Worm (Caenorhabditis elegans) whole organism, L1 larva: Measurements from ENCODE around the gene F26A1.7.

Experiments used
- C16A3.4 ChIP-seq: fragments of 150-350 bp; optimal IDR thresholded peaks from 2 replicates; lab custom pipeline; 2014; ENCODE audit warnings: missing biosample characterization, missing genetic modification characterization
- alr-1 ChIP-seq: fragments of 200-800 bp; sonication (Bioruptor generic); optimal IDR thresholded peaks from 2 replicates; lab custom pipeline; 2018; ENCODE audit warnings: borderline replicate concordance, mild to moderate bottlenecking, missing genetic modification characterization, missing compliant biosample characterization
- ama-1 ChIP-seq: fragments of 150-350 bp; optimal IDR thresholded peaks from 2 replicates; lab custom pipeline; 2014
- ceh-63 ChIP-seq: fragments of 200-800 bp; sonication (Bioruptor generic); optimal IDR thresholded peaks from 2 replicates; lab custom pipeline; 2018; ENCODE audit warnings: mild to moderate bottlenecking, missing genetic modification characterization, missing compliant biosample characterization
- ceh-8 ChIP-seq: fragments of 200-800 bp; sonication (Bioruptor generic); optimal IDR thresholded peaks from 2 replicates; lab custom pipeline; 2018; ENCODE audit warnings: mild to moderate bottlenecking, missing genetic modification characterization, moderate library complexity, missing compliant biosample characterization
- ceh-82 ChIP-seq, 3 experiments: fragments of 150-350 bp in 1 of 3; sonication (generic microtip) in 2 of 3; optimal IDR thresholded peaks; 2 replicates each; lab custom pipeline; 2014 to 2017; ENCODE audit warnings: missing biosample characterization in 3 of 3, missing genetic modification characterization in 3 of 3
- ceh-88 ChIP-seq: fragments of 200-800 bp; sonication (Bioruptor generic); IDR thresholded peaks from 2 replicates; pipeline ENCODE4 v1.3.6; 2022; ENCODE audit warnings: missing genetic modification characterization, missing compliant biosample characterization
- dsc-1 ChIP-seq: sonication (generic microtip); optimal IDR thresholded peaks from 2 replicates; lab custom pipeline; 2016; ENCODE audit warnings: mild to moderate bottlenecking, missing genetic modification characterization, missing compliant biosample characterization
- efl-1 ChIP-seq, 4 experiments: fragments of 150-350 bp; optimal IDR thresholded peaks in 3 of 4; peaks in 1 of 4; 1 replicate in 1 of 4; 2 replicates in 3 of 4; lab custom pipeline; 2014; ENCODE audit warnings: missing biosample characterization in 2 of 4, missing genetic modification characterization in 2 of 4, missing genetic modification reagents in 2 of 4
- elt-2 ChIP-seq: sonication (generic microtip); optimal IDR thresholded peaks from 2 replicates; lab custom pipeline; 2016; ENCODE audit warnings: missing genetic modification characterization, mild to moderate bottlenecking, inconsistent platforms, missing compliant biosample characterization, missing genetic modification reagents
- fkh-4 ChIP-seq: sonication (generic microtip); optimal IDR thresholded peaks from 2 replicates; lab custom pipeline; 2016; ENCODE audit warnings: missing compliant biosample characterization, missing genetic modification characterization, borderline replicate concordance
- fkh-8 ChIP-seq: sonication (generic microtip); optimal IDR thresholded peaks from 2 replicates; lab custom pipeline; 2016; ENCODE audit warnings: mild to moderate bottlenecking, missing genetic modification characterization, missing compliant biosample characterization
- grh-1 ChIP-seq: fragments of 200-800 bp; sonication (Bioruptor generic); IDR thresholded peaks from 2 replicates; pipeline ENCODE4 v1.3.6; 2022; ENCODE audit warnings: missing genetic modification reagents, missing genetic modification characterization, missing compliant biosample characterization
- isw-1 ChIP-seq: fragments of 200-800 bp; sonication (Bioruptor generic); IDR thresholded peaks from 2 replicates; pipeline ENCODE4 v1.3.6; 2022; ENCODE audit warnings: missing genetic modification characterization, missing compliant biosample characterization
- lin-13 ChIP-seq: fragments of 150-350 bp; optimal IDR thresholded peaks from 2 replicates; lab custom pipeline; 2014; ENCODE audit warnings: missing biosample characterization, missing genetic modification reagents, missing genetic modification characterization
- lin-14 ChIP-seq: fragments of 200-800 bp; sonication (Bioruptor generic); optimal IDR thresholded peaks from 2 replicates; lab custom pipeline; 2018; ENCODE audit warnings: mild to moderate bottlenecking, missing genetic modification characterization, moderate library complexity, missing compliant biosample characterization
- lin-35 ChIP-seq, 2 experiments: fragments of 150-350 bp; optimal IDR thresholded peaks; 2 replicates each; lab custom pipeline; 2014; ENCODE audit warnings: missing biosample characterization in 2 of 2, missing genetic modification characterization in 2 of 2, missing genetic modification reagents in 2 of 2
- mdl-1 ChIP-seq, 2 experiments: fragments of 150-350 bp; optimal IDR thresholded peaks; 2 replicates each; lab custom pipeline; 2014 to 2017; ENCODE audit warnings: missing biosample characterization in 2 of 2, missing genetic modification characterization in 2 of 2, inconsistent platforms in 1 of 2
- mef-2 ChIP-seq: fragments of 150-350 bp; optimal IDR thresholded peaks from 2 replicates; lab custom pipeline; 2014; ENCODE audit warnings: missing biosample characterization, missing genetic modification characterization
- mep-1 ChIP-seq: fragments of 150-350 bp; optimal IDR thresholded peaks from 2 replicates; lab custom pipeline; 2014; ENCODE audit warnings: missing biosample characterization, missing genetic modification characterization
- nhr-237 ChIP-seq: fragments of 150-350 bp; optimal IDR thresholded peaks from 2 replicates; lab custom pipeline; 2014; ENCODE audit warnings: missing biosample characterization, missing genetic modification characterization
- nhr-76 ChIP-seq: sonication (generic microtip); optimal IDR thresholded peaks from 2 replicates; lab custom pipeline; 2017; ENCODE audit warnings: missing biosample characterization, missing genetic modification characterization
- nhr-77 ChIP-seq: fragments of 150-350 bp; optimal IDR thresholded peaks from 2 replicates; lab custom pipeline; 2014; ENCODE audit warnings: missing biosample characterization, missing genetic modification characterization
- nhr-85 ChIP-seq: sonication (generic microtip); peaks from one replicate; lab custom pipeline; 2016; ENCODE audit warnings: missing genetic modification characterization, inconsistent platforms, missing compliant biosample characterization
- pag-3 ChIP-seq: sonication (generic microtip); optimal IDR thresholded peaks from 2 replicates; lab custom pipeline; 2017; ENCODE audit warnings: missing genetic modification characterization, mild to moderate bottlenecking, missing compliant biosample characterization, antibody characterized with exemption, borderline replicate concordance; ENCODE audit not compliant: insufficient read depth
- rnt-1 ChIP-seq: sonication (generic microtip); optimal IDR thresholded peaks from 2 replicates; lab custom pipeline; 2016; ENCODE audit warnings: mild to moderate bottlenecking, missing genetic modification characterization, moderate library complexity, missing compliant biosample characterization
- swsn-7 ChIP-seq: sonication (generic microtip); optimal IDR thresholded peaks from 2 replicates; lab custom pipeline; 2016; ENCODE audit warnings: missing genetic modification characterization, missing compliant biosample characterization
- tbx-2 ChIP-seq: sonication (generic microtip); optimal IDR thresholded peaks from 2 replicates; lab custom pipeline; 2016; ENCODE audit warnings: missing genetic modification characterization, missing compliant biosample characterization
- tlp-1 ChIP-seq: fragments of 150-350 bp; optimal IDR thresholded peaks from 2 replicates; lab custom pipeline; 2014; ENCODE audit warnings: missing biosample characterization, missing genetic modification characterization
- unc-130 ChIP-seq: fragments of 150-350 bp; optimal IDR thresholded peaks from 2 replicates; lab custom pipeline; 2017; ENCODE audit warnings: missing biosample characterization, missing genetic modification characterization, inconsistent platforms
- unc-30 ChIP-seq: sonication (generic microtip); optimal IDR thresholded peaks from 2 replicates; lab custom pipeline; 2017; ENCODE audit warnings: missing biosample characterization, missing genetic modification characterization
- unc-62 ChIP-seq: fragments of 150-350 bp; optimal IDR thresholded peaks from 2 replicates; lab custom pipeline; 2014; ENCODE audit warnings: missing biosample characterization, missing genetic modification reagents, missing genetic modification characterization
- vab-15 ChIP-seq: sonication (generic microtip); optimal IDR thresholded peaks from 2 replicates; lab custom pipeline; 2017; ENCODE audit warnings: missing genotype, mild to moderate bottlenecking, missing genetic modification characterization, missing compliant biosample characterization
- zip-4 ChIP-seq: fragments of 200-800 bp; sonication (Bioruptor generic); optimal IDR thresholded peaks from 2 replicates; lab custom pipeline; 2018; ENCODE audit warnings: mild to moderate bottlenecking, missing genetic modification characterization, moderate library complexity, missing compliant biosample characterization

F26A1.7 gene

DNA sequence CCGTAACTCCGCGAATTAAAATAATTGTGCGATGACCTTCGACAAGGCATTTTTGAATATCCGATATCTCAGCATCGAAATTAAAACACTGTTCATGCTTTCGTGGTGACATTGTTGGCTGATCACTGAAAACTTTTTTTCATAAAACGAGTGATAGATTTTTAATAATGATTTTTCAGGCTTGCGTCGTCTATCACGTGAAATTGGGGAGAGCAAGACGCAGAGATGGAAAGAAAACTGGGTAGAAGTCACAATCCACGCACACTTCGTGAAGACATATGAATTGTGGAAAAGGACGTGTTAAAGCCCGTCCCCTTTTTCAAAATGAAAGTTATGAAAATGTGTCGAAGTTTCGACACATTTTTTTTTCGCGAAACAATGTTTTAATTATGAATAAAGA, 30.0 kb upstream of the F26A1.7 start, which contains the start of gene nonu-1:
TSS of gene nonu-1 (minus strand) at position 169 of the 400 bp plus-strand sequence.
- no peak for TF ChIP-seq ceh-88
- TF ChIP-seq elt-2 (tag; lab: Kevin White, UChicago) = peak; percentile 9
- peak; percentile 6 for TF ChIP-seq fkh-8 (tag; lab: Kevin White, UChicago)
- peak; percentile 8 for TF ChIP-seq alr-1 (tag; lab: Kevin White, UChicago)
- TF ChIP-seq fkh-4 (tag; lab: Kevin White, UChicago) = peak; percentile 0
- peak; percentile 13 for TF ChIP-seq rnt-1 (tag; lab: Kevin White, UChicago)
- TF ChIP-seq efl-1 (optimal IDR thresholded peaks at IDR 0.05; lab: Kevin White, UChicago) = no peak
- peak in 1 of 2 experiments; percentile 78 for TF ChIP-seq efl-1 (GFP tag; optimal IDR thresholded peaks at IDR 0.05 in 1 of 2; lab: Kevin White, UChicago)
- no peak for TF ChIP-seq mep-1 (tag; lab: Kevin White, UChicago)
- TF ChIP-seq mdl-1 (tag; optimal IDR thresholded peaks at IDR 0.05; lab: Kevin White, UChicago) = peak in 1 of 2 experiments; percentile 12
- TF ChIP-seq lin-35 (GFP tag; optimal IDR thresholded peaks at IDR 0.05; lab: Kevin White, UChicago) = peak in 1 of 2 experiments; percentile 21

DNA sequence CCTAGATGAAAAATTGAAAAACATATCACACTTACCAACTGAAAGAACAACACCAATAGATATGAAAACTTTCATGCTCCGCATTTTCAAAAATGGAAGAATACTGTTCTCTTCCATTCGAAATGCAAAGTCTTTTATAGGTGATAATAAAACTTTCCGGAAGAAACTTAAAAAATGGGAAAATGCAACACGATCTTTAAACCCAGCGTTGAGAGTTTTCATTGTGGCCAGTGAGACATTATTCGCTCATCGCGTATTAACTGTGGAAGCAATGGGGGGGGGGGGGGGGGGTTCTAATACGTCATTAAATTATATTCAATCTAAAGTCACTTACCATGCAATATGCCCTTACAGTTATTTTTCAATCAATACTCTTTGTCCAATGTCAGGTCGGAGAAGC, 24.6 kb upstream of the F26A1.7 start, which contains the start of the genes clec-157 and fkh-5:
TSS of gene clec-157 (minus strand) at position 101 of the 400 bp plus-strand sequence.
TSS of gene fkh-5 (plus strand) at position 336 of the 400 bp plus-strand sequence.
- TF ChIP-seq nhr-85 (tag; lab: Kevin White, UChicago) = no peak
- TF ChIP-seq ceh-63 (GFP tag; lab: Kevin White, UChicago) = no peak
- TF ChIP-seq unc-62 (GFP tag; lab: Kevin White, UChicago) = no peak
- no peak for TF ChIP-seq lin-14 (GFP tag; lab: Kevin White, UChicago)
- no peak for TF ChIP-seq pag-3 (tag; lab: Kevin White, UChicago)
- TF ChIP-seq lin-13 = no peak
- no peak for TF ChIP-seq ceh-8 (GFP tag; lab: Kevin White, UChicago)
- no peak for TF ChIP-seq vab-15 (tag; lab: Kevin White, UChicago)

DNA sequence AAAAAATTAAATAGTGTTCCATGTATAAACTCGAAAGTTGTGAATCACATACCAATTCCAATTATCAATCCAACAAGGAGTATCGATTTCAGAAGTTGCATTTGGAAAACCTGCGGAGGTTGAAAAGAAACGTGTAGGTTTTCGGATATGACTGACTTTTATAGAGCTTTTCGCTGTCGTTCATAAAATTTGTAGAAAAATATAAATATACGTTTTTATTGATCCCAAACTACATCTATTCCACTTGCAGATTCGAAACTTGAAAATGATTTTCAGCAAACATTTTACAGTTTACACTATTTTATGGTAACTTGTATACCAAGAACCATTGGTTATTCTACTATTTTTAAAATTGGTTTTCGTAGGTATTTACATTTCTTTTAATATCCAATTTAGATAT, 22.4 kb upstream of the F26A1.7 start, which contains the start of gene clec-156:
TSS of gene clec-156 (minus strand) at position 101 of the 400 bp plus-strand sequence.
- TF ChIP-seq nhr-237 (no peak), mef-2 (tag; lab: Kevin White, UChicago) (no peak), tbx-2 (tag; lab: Kevin White, UChicago) (no peak), ceh-63 (GFP tag; lab: Kevin White, UChicago) (no peak), isw-1 (GFP tag; lab: Robert Waterston, UW) (no peak), tlp-1 (no peak), nhr-76 (tag; lab: Kevin White, UChicago) (no peak), efl-1 (optimal IDR thresholded peaks at IDR 0.05; lab: Kevin White, UChicago) (no peak), efl-1 (GFP tag; optimal IDR thresholded peaks at IDR 0.05 in 1 of 2; lab: Kevin White, UChicago) (no peak), lin-35 (GFP tag; optimal IDR thresholded peaks at IDR 0.05; lab: Kevin White, UChicago) (no peak), fkh-8 (tag; lab: Kevin White, UChicago) (no peak), dsc-1 (tag; lab: Kevin White, UChicago) (no peak), nhr-77 (no peak), C16A3.4 (tag; lab: Kevin White, UChicago) (no peak), mep-1 (tag; lab: Kevin White, UChicago) (no peak), mdl-1 (tag; optimal IDR thresholded peaks at IDR 0.05; lab: Kevin White, UChicago) (no peak), unc-130 (no peak), zip-4 (GFP tag; lab: Kevin White, UChicago) (no peak), grh-1 (GFP tag; lab: Robert Waterston, UW) (no peak)

DNA sequence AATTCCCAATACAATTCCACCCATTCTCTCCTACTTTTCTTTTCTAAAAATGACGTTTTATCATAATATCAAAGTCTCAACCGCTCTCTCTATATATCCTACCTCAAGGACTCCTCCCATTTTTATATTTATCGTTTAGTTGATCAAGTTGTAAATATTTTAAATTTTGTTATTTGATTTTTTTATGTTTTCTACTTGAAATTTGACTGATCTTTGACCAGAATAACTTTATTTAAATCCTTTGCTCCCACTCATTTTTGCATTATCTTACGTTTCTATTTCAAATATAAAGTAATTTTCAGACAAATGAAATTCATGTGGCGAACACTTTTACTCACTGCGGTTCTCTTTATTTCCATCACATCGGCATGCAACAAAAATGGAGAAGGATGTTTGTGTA, 17.7 kb upstream of the F26A1.7 start, which contains the start of the genes acbp-7 and F26A1.19:
TSS of gene acbp-7 (plus strand) at position 301 of the 400 bp plus-strand sequence.
TSS of gene F26A1.19 (plus strand) at position 303 of the 400 bp plus-strand sequence.
- no peak for TF ChIP-seq grh-1 (GFP tag; lab: Robert Waterston, UW)
- TF ChIP-seq tbx-2 (tag; lab: Kevin White, UChicago) = no peak
- no peak for TF ChIP-seq swsn-7 (tag; lab: Kevin White, UChicago)
- no peak for TF ChIP-seq ama-1 (lab: Kevin White, UChicago)
- no peak for TF ChIP-seq nhr-76 (tag; lab: Kevin White, UChicago)
- no peak for TF ChIP-seq ceh-82 (tag; optimal IDR thresholded peaks at IDR 0.05; lab: Kevin White, UChicago)
- TF ChIP-seq unc-30 (tag; lab: Kevin White, UChicago) = no peak
- TF ChIP-seq nhr-77 = no peak
